Fruit fly (Drosophila melanogaster): Measurements from ENCODE around the gene CG1161.

dm6 chr3R:5361681-5362319 is 6.9 kb downstream of the CG1161 start:
- TF ChIP-seq CG8478 (optimal IDR thresholded peaks at IDR 0.05) (no peak), CTCF (optimal IDR thresholded peaks at IDR 0.05) (no peak)

Data from S2 (cell line).